Worm (Caenorhabditis elegans) whole organism, L1 larva: ENCODE results near the gene ifas-1.

ENCODE experiments used
- C04F5.9 ChIP-seq: sonication (generic microtip); optimal IDR thresholded peaks from 2 replicates; lab custom pipeline; 2016; ENCODE audit warnings: missing genetic modification characterization, missing compliant biosample characterization
- ces-1 ChIP-seq: fragments of 150-350 bp; optimal IDR thresholded peaks from 2 replicates; lab custom pipeline; 2014; ENCODE audit warnings: missing biosample characterization, missing genetic modification reagents, missing genetic modification characterization
- nhr-12 ChIP-seq: sonication (generic microtip); optimal IDR thresholded peaks from 2 replicates; lab custom pipeline; 2017; ENCODE audit warnings: missing biosample characterization, missing genetic modification characterization
- nhr-47 ChIP-seq: sonication (generic microtip); optimal IDR thresholded peaks from 2 replicates; lab custom pipeline; 2016; ENCODE audit warnings: mild to moderate bottlenecking, missing genetic modification characterization, moderate library complexity, missing compliant biosample characterization
- rnt-1 ChIP-seq: sonication (generic microtip); optimal IDR thresholded peaks from 2 replicates; lab custom pipeline; 2016; ENCODE audit warnings: mild to moderate bottlenecking, missing genetic modification characterization, moderate library complexity, missing compliant biosample characterization
- unc-62 ChIP-seq: fragments of 150-350 bp; optimal IDR thresholded peaks from 2 replicates; lab custom pipeline; 2014; ENCODE audit warnings: missing biosample characterization, missing genetic modification reagents, missing genetic modification characterization

DNA sequence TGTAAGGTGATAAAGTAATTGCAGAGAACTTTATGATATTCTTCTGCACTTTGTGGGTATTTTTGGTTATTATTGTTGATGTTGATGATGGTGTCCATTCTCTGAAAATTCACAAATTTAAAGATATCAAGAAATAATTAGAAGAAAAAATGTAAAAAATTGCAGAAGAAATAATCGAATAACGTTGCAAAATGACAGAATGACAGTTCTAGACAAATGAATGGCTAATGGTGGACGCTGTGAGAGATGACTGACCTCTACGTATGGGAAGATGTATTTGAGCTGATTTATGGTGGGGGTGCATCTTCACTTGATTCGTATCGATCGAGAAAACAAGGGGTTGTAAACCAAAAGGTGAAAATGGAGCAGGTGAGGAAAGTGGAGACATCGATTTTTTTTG, 15.0 kb downstream of the ifas-1 start, which contains the start of gene sea-1:
- TF ChIP-seq nhr-47 (tag; lab: Kevin White, UChicago) (no peak), unc-62 (GFP tag; lab: Kevin White, UChicago) (no peak), rnt-1 (no peak), nhr-12 (tag; lab: Kevin White, UChicago) (no peak), ces-1 (GFP tag; lab: Kevin White, UChicago) (no peak), C04F5.9 (tag; lab: Kevin White, UChicago) (no peak)
